Fruit fly (Drosophila melanogaster): Measurements from ENCODE around the gene CG14691.

dm6 chr3R:10777274-10777673 is 21.8 kb upstream of the CG14691 start, which contains the start of the genes CG45076, CG45078 and fau:
- TF ChIP-seq usp (GFP tag; optimal IDR thresholded peaks at IDR 0.05) (no peak), EcR (GFP tag; optimal IDR thresholded peaks at IDR 0.05) (no peak), Dll (optimal IDR thresholded peaks at IDR 0.05) (no peak), CG8478 (optimal IDR thresholded peaks at IDR 0.05) (no peak), pan (optimal IDR thresholded peaks at IDR 0.05) (no peak)

All from whole organism.